Worm (Caenorhabditis elegans): Measurements from ENCODE around the gene F13H8.12.

DNA sequence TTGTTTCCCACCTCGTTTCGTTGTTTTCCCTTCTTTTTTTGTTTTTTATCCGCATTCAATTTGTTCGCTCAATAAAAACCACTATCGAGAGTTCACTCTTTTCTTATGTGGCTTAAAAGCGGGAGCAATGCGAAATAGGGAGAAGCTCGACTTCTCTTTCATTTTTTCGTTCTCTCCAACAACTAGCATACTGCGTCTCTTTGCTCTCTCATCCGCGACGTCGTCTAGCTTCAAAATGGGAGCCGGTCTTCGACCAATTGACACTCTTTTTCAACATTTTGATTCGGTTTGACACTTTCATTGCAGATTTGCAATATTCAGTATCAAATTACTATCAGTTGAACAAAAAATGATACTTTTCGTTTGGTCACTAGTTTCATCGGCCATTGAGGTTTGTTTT is 11.6 kb downstream of the F13H8.12 start, which contains the start of gene bpl-1:
- TF ChIP-seq nhr-25 (tag; optimal IDR thresholded peaks at IDR 0.05; ENCODE audit: borderline replicate concordance, insufficient read depth) (no peak), lin-29 (GFP tag; IDR thresholded peaks at IDR 0.05) (no peak), aly-2 (tag; optimal IDR thresholded peaks at IDR 0.05) (no peak), daf-16 (GFP tag; optimal IDR thresholded peaks at IDR 0.05) (no peak), daf-16 (tag; optimal IDR thresholded peaks at IDR 0.05) (no peak), ztf-7 (tag; optimal IDR thresholded peaks at IDR 0.05) (no peak), lsy-2 (tag; optimal IDR thresholded peaks at IDR 0.05) (peak in 1 of 2 experiments; percentile 27)

Data from whole organism, L4 larva.